Worm (Caenorhabditis elegans): Measurements from ENCODE around the gene srg-15.

srg-15 gene

DNA sequence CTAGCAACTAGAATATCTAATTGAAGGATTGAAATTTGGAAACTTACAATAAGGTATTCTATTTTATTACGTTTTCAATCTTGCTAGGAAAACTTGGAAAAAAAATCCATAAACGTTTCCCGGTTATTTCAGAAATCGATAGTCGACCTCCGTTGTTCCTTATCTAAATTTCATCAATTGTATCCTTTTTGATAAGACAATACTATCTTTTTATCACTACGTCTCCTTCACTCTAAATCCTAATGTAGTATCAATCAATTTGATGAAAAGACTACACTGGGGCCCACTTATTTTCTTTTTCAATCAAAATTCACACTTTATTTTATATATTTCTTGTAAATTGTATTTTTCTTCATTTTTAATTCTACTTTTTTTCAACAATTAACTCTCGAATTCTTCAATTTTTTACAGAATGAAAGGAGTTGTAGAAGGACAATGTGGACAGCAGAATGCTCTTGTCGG lies 5.8 kb downstream of the srg-15 start, which contains the start of gene prx-5:
Gene prx-5, plus strand, starts transcription at position 412 of the 462 bp plus-strand sequence.
- TF ChIP-seq elt-2 (tag; optimal IDR thresholded peaks at IDR 0.05), result peak; percentile 72
- TF ChIP-seq K02D7.2 (tag; optimal IDR thresholded peaks at IDR 0.05), result no peak

DNA sequence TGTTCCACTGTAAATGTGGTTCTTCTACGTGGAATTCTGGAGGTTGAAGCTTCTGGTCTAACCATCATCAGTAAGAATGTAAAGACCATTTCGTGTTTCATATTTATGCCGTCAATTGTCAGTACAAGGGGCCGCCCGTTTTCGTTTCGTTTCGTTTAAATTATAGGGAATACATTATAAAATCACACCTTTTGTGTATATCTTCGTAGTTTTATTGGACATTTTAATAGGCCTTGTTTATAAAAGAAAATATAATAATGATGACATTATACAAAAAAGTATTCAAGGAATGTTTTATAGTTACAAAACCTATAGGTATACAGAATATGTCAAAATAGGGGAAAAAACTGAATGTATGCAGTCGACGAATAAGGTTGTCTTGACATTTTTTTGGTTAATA lies 6.5 kb downstream of the srg-15 start, which contains the start of gene ceh-7:
Gene ceh-7, minus strand, starts transcription at position 101 of the 400 bp plus-strand sequence.
- no peak for TF ChIP-seq ref-2 (tag; optimal IDR thresholded peaks at IDR 0.05)
- TF ChIP-seq ttx-3 (tag; optimal IDR thresholded peaks at IDR 0.05), result no peak
- no peak for TF ChIP-seq nhr-232 (tag; optimal IDR thresholded peaks at IDR 0.05)
- no peak for TF ChIP-seq T23F11.4 (GFP tag; optimal IDR thresholded peaks at IDR 0.05)
- TF ChIP-seq tbx-7 (tag; optimal IDR thresholded peaks at IDR 0.05), result no peak
- no peak for TF ChIP-seq C08G9.2 (tag; optimal IDR thresholded peaks at IDR 0.05)
- no peak for TF ChIP-seq ceh-48 (tag; optimal IDR thresholded peaks at IDR 0.05)

DNA sequence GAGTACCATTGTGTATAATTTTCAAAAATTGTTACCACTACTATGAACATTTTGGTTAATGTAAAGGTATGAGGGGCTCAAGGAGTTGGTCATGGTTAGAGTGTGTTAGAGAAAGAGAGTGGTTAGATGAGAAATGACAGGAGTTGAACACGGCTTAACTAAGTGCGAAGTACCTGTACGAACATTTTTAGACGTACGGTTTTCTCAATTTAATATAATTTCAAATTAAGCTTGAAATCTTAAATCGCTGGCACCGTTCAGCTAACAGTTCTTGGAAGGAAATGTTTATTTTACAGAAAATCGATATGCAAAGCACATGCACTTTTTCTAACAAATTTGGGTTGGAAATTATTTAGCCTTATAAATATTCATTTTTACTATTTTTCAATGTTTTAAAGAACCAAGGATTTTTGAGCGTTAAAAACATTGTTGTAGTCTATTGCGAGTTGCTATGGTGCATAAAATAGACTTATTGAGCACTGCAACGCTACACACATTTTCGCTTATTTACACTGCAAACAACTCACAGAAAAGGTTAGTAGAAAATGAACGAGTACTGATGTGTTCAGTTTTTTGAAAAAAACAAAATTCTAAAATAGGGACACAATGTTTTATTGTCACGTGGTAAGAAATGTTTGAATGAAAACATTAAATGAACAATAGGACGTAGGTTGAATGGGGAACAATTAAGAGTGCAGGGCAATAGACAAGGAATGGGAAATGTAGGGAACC lies 8.4 kb downstream of the srg-15 start, which contains the start of gene sphk-1:
Gene sphk-1, minus strand, starts transcription at position 51 of the 732 bp plus-strand sequence.
- TF ChIP-seq sox-2 (GFP tag; IDR thresholded peaks at IDR 0.05) (peak; percentile 19; the same call in 1 of the 2 replicates), pag-3 (tag; optimal IDR thresholded peaks at IDR 0.05; ENCODE audit: borderline replicate concordance) (no peak), hlh-30 (tag; optimal IDR thresholded peaks at IDR 0.05; ENCODE audit: insufficient read depth) (peak; percentile 26), hlh-13 (GFP tag; optimal IDR thresholded peaks at IDR 0.05) (no peak), pax-1 (tag; optimal IDR thresholded peaks at IDR 0.05) (no peak), pha-2 (tag; optimal IDR thresholded peaks at IDR 0.05) (no peak)

DNA sequence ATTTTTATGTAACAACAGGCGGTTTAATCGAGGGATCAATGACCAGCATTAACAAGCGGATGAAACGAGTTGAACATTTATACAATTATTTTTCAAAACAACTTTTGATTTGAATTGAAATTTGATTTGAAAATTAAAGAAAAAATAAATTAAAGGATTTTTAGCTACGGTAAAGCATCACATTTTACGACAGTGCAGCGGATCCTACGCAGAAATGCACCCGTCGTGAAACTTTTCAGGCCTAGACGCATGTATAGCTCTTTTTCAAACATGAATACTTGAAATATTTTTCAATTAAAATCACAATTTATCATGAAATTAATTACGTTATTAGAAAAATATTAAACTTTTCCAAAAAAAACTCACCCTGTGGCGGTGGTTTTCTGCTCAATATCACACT lies 9.2 kb downstream of the srg-15 start:
- no peak for TF ChIP-seq ttx-3 (tag; optimal IDR thresholded peaks at IDR 0.05)
- no peak for TF ChIP-seq ceh-2 (tag; optimal IDR thresholded peaks at IDR 0.05)
- no peak for TF ChIP-seq ceh-34 (tag; optimal IDR thresholded peaks at IDR 0.05)
- TF ChIP-seq pros-1 (tag; optimal IDR thresholded peaks at IDR 0.05), result no peak
- no peak for TF ChIP-seq nhr-11 (tag; optimal IDR thresholded peaks at IDR 0.05)
- TF ChIP-seq unc-3 (GFP tag; conservative IDR thresholded peaks at IDR 0.05), result no peak
- no peak for TF ChIP-seq unc-3 (tag; optimal IDR thresholded peaks at IDR 0.05)
- TF ChIP-seq pha-4 (tag; optimal IDR thresholded peaks at IDR 0.05), result no peak
- TF ChIP-seq pax-1 (tag; optimal IDR thresholded peaks at IDR 0.05), result no peak
- no peak for TF ChIP-seq ceh-9 (tag; optimal IDR thresholded peaks at IDR 0.05)
- TF ChIP-seq sdc-2 (tag; optimal IDR thresholded peaks at IDR 0.05), result no peak
- no peak for TF ChIP-seq ceh-14 (tag; optimal IDR thresholded peaks at IDR 0.05)
- no peak for TF ChIP-seq ceh-30 (tag; optimal IDR thresholded peaks at IDR 0.05)
- TF ChIP-seq C08G9.2 (tag; optimal IDR thresholded peaks at IDR 0.05), result no peak
- no peak for TF ChIP-seq ref-2 (tag; optimal IDR thresholded peaks at IDR 0.05)
- no peak for TF ChIP-seq ceh-31 (tag; optimal IDR thresholded peaks at IDR 0.05)
- TF ChIP-seq sox-4 (tag; optimal IDR thresholded peaks at IDR 0.05), result no peak

DNA sequence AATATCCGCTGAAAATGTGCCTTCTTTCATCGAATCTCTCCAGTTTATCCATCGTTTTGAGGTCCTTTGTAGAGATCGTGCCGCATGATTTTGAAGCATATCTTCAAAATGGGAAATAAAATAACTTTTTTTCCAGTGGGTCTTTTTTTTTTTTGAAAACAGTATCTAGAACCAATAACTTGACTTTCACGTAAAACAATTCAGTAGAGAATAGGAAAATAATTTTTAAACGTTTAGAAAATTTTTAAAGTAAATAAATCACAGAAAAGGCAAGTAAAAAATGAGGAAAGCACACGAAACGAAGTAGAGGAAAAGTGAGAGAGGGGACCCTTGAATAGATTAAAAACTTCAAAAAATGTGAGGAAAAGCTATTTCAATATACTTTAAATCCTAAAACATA lies 11.4 kb downstream of the srg-15 start, which contains the start of gene chdh-1:
Gene chdh-1, minus strand, starts transcription at position 101 of the 400 bp plus-strand sequence.
- no peak for TF ChIP-seq ceh-48 (tag; optimal IDR thresholded peaks at IDR 0.05)

DNA sequence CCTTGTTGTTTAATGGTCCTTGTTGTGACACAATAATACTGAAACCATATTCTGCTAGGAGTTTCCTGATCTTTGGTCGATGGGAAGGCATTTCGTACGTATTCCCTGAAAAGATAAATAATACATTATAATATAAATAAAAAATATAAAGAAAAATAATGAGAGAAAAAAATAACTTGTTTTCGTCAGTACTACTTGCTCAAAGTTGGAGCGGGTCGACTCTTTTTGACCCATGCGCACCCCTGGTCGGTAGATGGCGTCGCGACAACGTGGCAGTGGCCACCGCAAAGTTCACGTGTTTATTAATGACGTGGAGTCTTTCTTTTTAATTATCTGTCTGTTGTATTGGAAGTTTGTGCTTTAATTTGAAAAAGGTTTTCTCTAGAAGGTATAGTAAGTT lies 14.4 kb downstream of the srg-15 start, which contains the start of gene C34C6.10:
Gene C34C6.10, minus strand, starts transcription at position 101 of the 400 bp plus-strand sequence.
- TF ChIP-seq unc-3 (GFP tag; conservative IDR thresholded peaks at IDR 0.05) (no peak), unc-3 (tag; optimal IDR thresholded peaks at IDR 0.05) (no peak)

Measured in whole organism, late embryonic.